Fruit fly (Drosophila melanogaster) whole organism, wandering third instar larva: ENCODE measurements around the gene Hsp70Ab.

Source experiments
- Abd-B ChIP-seq: fragments of >200 bp; optimal IDR thresholded peaks from 2 replicates; lab custom pipeline; 2017; ENCODE audit warnings: missing biosample characterization, missing genetic modification characterization
- CG32264 ChIP-seq: fragments of 200-800 bp; sonication (Bioruptor generic); optimal IDR thresholded peaks from 2 replicates; lab custom pipeline; 2016; ENCODE audit warnings: missing biosample characterization, missing genetic modification characterization
- CG9705 ChIP-seq: fragments of 200-800 bp; sonication (Bioruptor generic); optimal IDR thresholded peaks from 2 replicates; lab custom pipeline; 2018; ENCODE audit warnings: missing biosample characterization, mild to moderate bottlenecking, missing genetic modification characterization
- CrebA ChIP-seq: fragments of 200-800 bp; sonication (Bioruptor generic); optimal IDR thresholded peaks from 2 replicates; lab custom pipeline; 2016; ENCODE audit warnings: missing biosample characterization, mild to moderate bottlenecking, missing genetic modification characterization, borderline replicate concordance
- Dfd ChIP-seq: fragments of >200 bp; optimal IDR thresholded peaks from 2 replicates; lab custom pipeline; 2017; ENCODE audit warnings: missing biosample characterization, missing genetic modification characterization
- Dif ChIP-seq: fragments of 200-275, 200-300 bp; sonication (Bioruptor generic); optimal IDR thresholded peaks from 2 replicates; lab custom pipeline; 2018; ENCODE audit warnings: missing biosample characterization, missing genetic modification characterization; ENCODE audit not compliant: partially characterized antibody
- GATAd ChIP-seq: sonication (Bioruptor generic); optimal IDR thresholded peaks from 2 replicates; lab custom pipeline; 2016; ENCODE audit warnings: missing biosample characterization, missing genetic modification characterization
- HLH106 ChIP-seq: fragments of 200-800 bp; optimal IDR thresholded peaks from 3 replicates; lab custom pipeline; 2019; ENCODE audit warnings: missing biosample characterization, mild to moderate bottlenecking, missing genetic modification characterization, moderate library complexity
- Hnf4 ChIP-seq: fragments of 200-800 bp; sonication (Bioruptor generic); optimal IDR thresholded peaks from 2 replicates; lab custom pipeline; 2016; ENCODE audit warnings: missing biosample characterization, mild to moderate bottlenecking, missing genetic modification characterization
- Hr78 ChIP-seq: fragments of >200 bp; optimal IDR thresholded peaks from 2 replicates; lab custom pipeline; 2017; ENCODE audit warnings: missing biosample characterization, missing genetic modification characterization
- Hr83 ChIP-seq: fragments of 200-300 bp; sonication (Bioruptor generic); optimal IDR thresholded peaks from 2 replicates; lab custom pipeline; 2016; ENCODE audit warnings: missing biosample characterization, mild to moderate bottlenecking, missing genetic modification characterization, moderate library complexity; ENCODE audit not compliant: poor library complexity, severe bottlenecking
- Jra ChIP-seq: sonication (Bioruptor generic); optimal IDR thresholded peaks from 2 replicates; lab custom pipeline; 2016; ENCODE audit warnings: missing biosample characterization, missing genetic modification characterization
- Mio ChIP-seq: sonication (Bioruptor generic); optimal IDR thresholded peaks from 2 replicates; lab custom pipeline; 2016; ENCODE audit warnings: missing biosample characterization, missing genetic modification characterization
- Myc ChIP-seq: fragments of >200 bp; optimal IDR thresholded peaks from 2 replicates; lab custom pipeline; 2017
- N ChIP-seq: fragments of >200 bp; optimal IDR thresholded peaks from 2 replicates; lab custom pipeline; 2018; ENCODE audit warnings: missing biosample characterization, missing external identifiers, missing genetic modification characterization
- OdsH ChIP-seq: fragments of 200-800 bp; sonication (Bioruptor generic); optimal IDR thresholded peaks from 2 replicates; lab custom pipeline; 2016; ENCODE audit warnings: missing biosample characterization, mild to moderate bottlenecking, missing genetic modification characterization
- Rel ChIP-seq, 2 experiments: fragments of 200-800 bp; sonication (Bioruptor generic) in 1 of 2; optimal IDR thresholded peaks; 2 replicates in 1 of 2; 3 replicates in 1 of 2; lab custom pipeline; 2016 to 2019; ENCODE audit warnings: mild to moderate bottlenecking in 2 of 2, missing biosample characterization in 2 of 2, missing genetic modification characterization in 2 of 2, moderate library complexity in 1 of 2
- Sp1 ChIP-seq: fragments of 200-800 bp; sonication (Bioruptor generic); optimal IDR thresholded peaks from 3 replicates; lab custom pipeline; 2019; ENCODE audit warnings: missing biosample characterization, mild to moderate bottlenecking, missing genetic modification characterization, moderate library complexity
- Vsx2 ChIP-seq: fragments of 200-300, 225-300 bp; sonication (Bioruptor generic); optimal IDR thresholded peaks from 2 replicates; lab custom pipeline; 2018; ENCODE audit warnings: missing biosample characterization, missing genetic modification characterization; ENCODE audit not compliant: partially characterized antibody
- br ChIP-seq: fragments of 200-800 bp; sonication (Bioruptor generic); optimal IDR thresholded peaks from 2 replicates; lab custom pipeline; 2016; ENCODE audit warnings: missing biosample characterization, missing genetic modification characterization
- brk ChIP-seq: fragments of 200-800 bp; sonication (Bioruptor generic); optimal IDR thresholded peaks from 2 replicates; lab custom pipeline; 2016; ENCODE audit warnings: missing biosample characterization, mild to moderate bottlenecking, missing genetic modification characterization
- dl ChIP-seq, 2 experiments: fragments of 175-275, 200-275 bp in 1 of 2; fragments of 200-275 bp in 1 of 2; sonication (Bioruptor generic); optimal IDR thresholded peaks; lab custom pipeline; 2018; ENCODE audit warnings: mild to moderate bottlenecking in 2 of 2, missing biosample characterization in 2 of 2, missing genetic modification characterization in 2 of 2, moderate library complexity in 2 of 2; ENCODE audit not compliant: partially characterized antibody in 2 of 2, insufficient read depth in 1 of 2
- dmrt93B ChIP-seq: fragments of 200-800 bp; sonication (Bioruptor generic); optimal IDR thresholded peaks from 2 replicates; lab custom pipeline; 2018; ENCODE audit warnings: missing biosample characterization, mild to moderate bottlenecking, missing genetic modification characterization
- dsf ChIP-seq: sonication (Bioruptor generic); optimal IDR thresholded peaks from 2 replicates; lab custom pipeline; 2016; ENCODE audit warnings: missing biosample characterization, missing genetic modification characterization, borderline replicate concordance
- ey ChIP-seq: fragments of 200-800 bp; sonication (Bioruptor generic); optimal IDR thresholded peaks from 2 replicates; lab custom pipeline; 2016; ENCODE audit warnings: missing biosample characterization, missing genetic modification characterization
- foxo ChIP-seq, 2 experiments: fragments of 200-800 bp; sonication (Bioruptor generic); optimal IDR thresholded peaks; 2 replicates in 1 of 2; 3 replicates in 1 of 2; lab custom pipeline; 2016 to 2017; ENCODE audit warnings: missing biosample characterization in 2 of 2, missing genetic modification characterization in 2 of 2
- fru ChIP-seq: fragments of 200-800 bp; sonication (Bioruptor generic); optimal IDR thresholded peaks from 3 replicates; lab custom pipeline; 2016; ENCODE audit warnings: missing biosample characterization, mild to moderate bottlenecking, missing genetic modification characterization
- h ChIP-seq: fragments of 200-800 bp; sonication (Bioruptor generic); optimal IDR thresholded peaks from 3 replicates; lab custom pipeline; 2016; ENCODE audit warnings: missing biosample characterization, mild to moderate bottlenecking, missing genetic modification characterization
- jim ChIP-seq: fragments of 175-275, 200-325 bp; sonication (Bioruptor generic); optimal IDR thresholded peaks from 2 replicates; lab custom pipeline; 2016; ENCODE audit warnings: missing biosample characterization, mild to moderate bottlenecking, missing genetic modification characterization
- lola ChIP-seq: fragments of >200 bp; optimal IDR thresholded peaks from 2 replicates; lab custom pipeline; 2017; ENCODE audit warnings: missing biosample characterization, missing genetic modification characterization
- pan ChIP-seq: fragments of >200 bp; optimal IDR thresholded peaks from 2 replicates; lab custom pipeline; 2017
- psq ChIP-seq: fragments of 200-800 bp; sonication (Bioruptor generic); optimal IDR thresholded peaks from 3 replicates; lab custom pipeline; 2017; ENCODE audit warnings: missing biosample characterization, mild to moderate bottlenecking, missing genetic modification characterization, moderate library complexity
- rgr ChIP-seq: fragments of 200-800 bp; sonication (Bioruptor generic); optimal IDR thresholded peaks from 3 replicates; lab custom pipeline; 2016; ENCODE audit warnings: missing biosample characterization, mild to moderate bottlenecking, missing genetic modification characterization
- sage ChIP-seq: fragments of 200-800 bp; sonication (Bioruptor generic); optimal IDR thresholded peaks from 2 replicates; lab custom pipeline; 2016; ENCODE audit warnings: missing biosample characterization, mild to moderate bottlenecking, missing genetic modification characterization
- sv ChIP-seq: fragments of 200-800 bp; sonication (Bioruptor generic); optimal IDR thresholded peaks from 3 replicates; lab custom pipeline; 2016; ENCODE audit warnings: missing biosample characterization, missing genetic modification characterization
- tai ChIP-seq: sonication (Bioruptor generic); optimal IDR thresholded peaks from 2 replicates; lab custom pipeline; 2016; ENCODE audit warnings: missing biosample characterization, missing genetic modification characterization
- usp ChIP-seq: fragments of >200 bp; optimal IDR thresholded peaks from 2 replicates; lab custom pipeline; 2017; ENCODE audit warnings: missing biosample characterization, missing genetic modification characterization
- woc ChIP-seq: sonication (Bioruptor generic); optimal IDR thresholded peaks from 2 replicates; lab custom pipeline; 2016; ENCODE audit warnings: missing biosample characterization, mild to moderate bottlenecking, missing genetic modification characterization

Gene Hsp70Ab

DNA sequence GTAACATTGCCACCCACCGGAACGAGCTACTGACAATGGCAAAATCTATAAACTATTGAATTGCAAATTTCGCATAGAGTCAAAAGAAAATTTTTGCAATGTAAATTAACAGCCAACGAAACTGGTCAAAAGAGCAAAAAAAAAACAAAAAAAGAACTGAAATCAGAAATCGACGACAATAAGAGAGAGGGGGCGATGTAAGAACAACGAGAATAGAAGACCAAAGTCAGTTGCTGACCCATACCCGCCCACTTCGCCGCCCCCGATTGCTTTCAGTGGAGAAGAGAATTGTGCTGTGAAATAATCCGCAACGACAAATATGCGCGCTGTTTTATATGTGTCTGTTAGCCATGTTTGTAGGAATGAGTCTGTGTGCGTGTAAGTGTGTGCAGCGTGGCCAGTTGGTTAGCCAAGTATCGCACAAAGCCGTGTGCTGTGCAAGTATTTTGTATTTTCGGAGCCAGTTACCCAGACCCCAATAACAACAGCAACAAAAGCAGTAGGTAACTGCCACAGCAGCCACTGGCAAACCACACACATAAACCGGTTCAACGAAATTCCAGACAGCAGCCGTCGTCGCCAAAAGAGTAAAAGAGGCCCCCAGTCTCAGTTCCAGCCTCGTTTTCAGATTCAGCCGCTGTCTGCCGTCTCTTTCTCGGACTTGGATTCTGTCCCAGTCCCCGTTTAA lies 20.8 kb upstream of the Hsp70Ab start:
- TF ChIP-seq br (peak; percentile 20), GATAd (GFP tag; lab: Kevin White, UChicago) (no peak), Dfd (GFP tag; lab: Kevin White, UChicago) (no peak), Sp1 (no peak), Abd-B (GFP tag; lab: Kevin White, UChicago) (no peak), dsf (no peak), lola (GFP tag; lab: Kevin White, UChicago) (no peak), N (no peak), Rel (GFP tag; optimal IDR thresholded peaks at IDR 0.05; lab: Kevin White, UChicago) (peak; percentile 8), Rel (tag; optimal IDR thresholded peaks at IDR 0.05; lab: Kevin White, UChicago) (no peak), OdsH (GFP tag; lab: Kevin White, UChicago) (peak; percentile 31), Mio (GFP tag; lab: Kevin White, UChicago) (no peak), Jra (GFP tag; lab: Kevin White, UChicago) (peak; percentile 9), dl (GFP tag; optimal IDR thresholded peaks at IDR 0.05; lab: Kevin White, UChicago; ENCODE audit: insufficient read depth in 1 of 2, partially characterized antibody in 2 of 2) (peak; percentile 2 to 26), jim (no peak), CG9705 (GFP tag; lab: Kevin White, UChicago) (no peak), tai (GFP tag; lab: Kevin White, UChicago) (no peak), foxo (GFP tag; optimal IDR thresholded peaks at IDR 0.05; lab: Kevin White, UChicago) (peak in 1 of 2 experiments; percentile 55), Myc (lab: Kevin White, UChicago) (no peak), CrebA (GFP tag; lab: Kevin White, UChicago) (peak; percentile 67), pan (lab: Kevin White, UChicago) (no peak), sage (GFP tag; lab: Kevin White, UChicago) (peak; percentile 32), usp (GFP tag; lab: Kevin White, UChicago) (no peak), sv (GFP tag; lab: Kevin White, UChicago) (no peak), HLH106 (tag; lab: Kevin White, UChicago) (no peak), Hnf4 (no peak), woc (peak; percentile 56), ey (GFP tag; lab: Kevin White, UChicago) (peak; percentile 44), Dif (GFP tag; lab: Kevin White, UChicago) (peak; percentile 48), Vsx2 (GFP tag; lab: Kevin White, UChicago) (peak; percentile 30), dmrt93B (GFP tag; lab: Kevin White, UChicago) (no peak), CG32264 (no peak), h (GFP tag; lab: Kevin White, UChicago) (peak; percentile 43), brk (GFP tag; lab: Kevin White, UChicago) (no peak), Hr78 (GFP tag; lab: Kevin White, UChicago) (no peak), fru (GFP tag; lab: Kevin White, UChicago) (peak; percentile 52), Hr83 (GFP tag; lab: Kevin White, UChicago) (peak; percentile 26), psq (GFP tag; lab: Kevin White, UChicago) (peak; percentile 51), rgr (peak; percentile 21)

DNA sequence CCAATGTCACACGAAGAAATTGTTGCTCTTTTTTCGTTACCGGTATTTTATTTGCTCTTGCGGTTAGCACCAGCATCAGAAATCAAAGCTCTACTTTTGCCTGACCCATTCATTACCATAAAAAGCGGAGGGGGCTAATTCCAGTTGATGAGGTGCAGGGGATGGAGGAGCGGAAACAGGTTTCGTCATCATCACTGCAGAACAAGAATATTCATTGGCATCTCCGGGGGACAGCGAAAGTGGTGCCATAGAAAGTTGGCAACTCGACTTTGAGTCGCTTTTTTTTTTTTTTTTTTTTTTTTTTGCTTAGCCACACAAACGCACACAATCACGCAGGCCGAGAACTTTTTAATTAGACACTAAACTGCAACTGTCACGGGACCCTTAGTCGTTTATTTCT lies 17.2 kb upstream of the Hsp70Ab start:
- TF ChIP-seq N (no peak), Vsx2 (GFP tag; lab: Kevin White, UChicago) (peak; percentile 62)
